Worm (Caenorhabditis elegans) whole organism, early embryonic: ENCODE results near the gene fbxb-76.

Experiments
- B0310.2 ChIP-seq: sonication (generic microtip); optimal IDR thresholded peaks from 2 replicates; lab custom pipeline; 2016; ENCODE audit warnings: mild to moderate bottlenecking, missing genetic modification characterization, missing compliant biosample characterization
- F13C5.2 ChIP-seq: sonication (generic microtip); optimal IDR thresholded peaks from 2 replicates; lab custom pipeline; 2017; ENCODE audit warnings: mild to moderate bottlenecking, missing genetic modification characterization, inconsistent platforms, missing compliant biosample characterization
- aly-1 ChIP-seq: sonication (generic microtip); optimal IDR thresholded peaks from 2 replicates; lab custom pipeline; 2016; ENCODE audit warnings: missing genetic modification characterization, missing compliant biosample characterization
- ama-1 ChIP-seq: fragments of 150-350 bp; optimal IDR thresholded peaks from 2 replicates; lab custom pipeline; 2014
- ceh-13 ChIP-seq: fragments of 200-800 bp; sonication (Bioruptor generic); optimal IDR thresholded peaks from 2 replicates; lab custom pipeline; 2018; ENCODE audit warnings: mild to moderate bottlenecking, missing genetic modification characterization, missing compliant biosample characterization
- ceh-36 ChIP-seq: sonication (generic microtip); optimal IDR thresholded peaks from 2 replicates; lab custom pipeline; 2016; ENCODE audit warnings: missing genetic modification characterization, inconsistent platforms, missing compliant biosample characterization
- ets-7 ChIP-seq: sonication (generic microtip); optimal IDR thresholded peaks from 2 replicates; lab custom pipeline; 2016; ENCODE audit warnings: missing genotype, missing genetic modification characterization, missing compliant biosample characterization
- flt-1 ChIP-seq: fragments of 200-800 bp; sonication (Bioruptor generic); IDR thresholded peaks from 2 replicates; pipeline ENCODE4 v1.3.6; 2022; ENCODE audit warnings: missing genetic modification characterization, missing compliant biosample characterization
- hmbx-1 ChIP-seq: sonication (generic microtip); optimal IDR thresholded peaks from 2 replicates; lab custom pipeline; 2016; ENCODE audit warnings: mild to moderate bottlenecking, missing genetic modification characterization, missing compliant biosample characterization
- hmg-4 ChIP-seq: fragments of 200-800 bp; sonication (Bioruptor generic); optimal IDR thresholded peaks from 2 replicates; lab custom pipeline; 2018; ENCODE audit warnings: mild to moderate bottlenecking, missing genetic modification characterization, missing compliant biosample characterization
- hnd-1 ChIP-seq: sonication (generic microtip); optimal IDR thresholded peaks from 2 replicates; lab custom pipeline; 2016; ENCODE audit warnings: missing genetic modification characterization, missing compliant biosample characterization
- pes-1 ChIP-seq: fragments of 200-800 bp; sonication (Bioruptor generic); IDR thresholded peaks from 2 replicates; pipeline ENCODE4 v1.3.6; 2022; ENCODE audit warnings: missing genetic modification reagents, missing genetic modification characterization, missing compliant biosample characterization
- scrt-1 ChIP-seq: fragments of 200-800 bp; sonication (Bioruptor generic); IDR thresholded peaks from 2 replicates; pipeline ENCODE4 v1.3.6; 2022; ENCODE audit warnings: missing genetic modification characterization, missing compliant biosample characterization
- sea-1 ChIP-seq: fragments of 200-800 bp; sonication (Bioruptor generic); conservative IDR thresholded peaks from 2 replicates; pipeline ENCODE4 v1.3.6; 2022; ENCODE audit warnings: missing genetic modification characterization, missing compliant biosample characterization
- tbx-11 ChIP-seq: fragments of 200-800 bp; sonication (Bioruptor generic); IDR thresholded peaks from 2 replicates; pipeline ENCODE4 v1.3.6; 2022; ENCODE audit warnings: missing genetic modification characterization, missing compliant biosample characterization
- tbx-37 ChIP-seq: fragments of 200-800 bp; sonication (Bioruptor generic); conservative IDR thresholded peaks from 2 replicates; pipeline ENCODE4 v1.3.6; 2022; ENCODE audit warnings: missing genetic modification reagents, missing genetic modification characterization, missing compliant biosample characterization
- tra-4 ChIP-seq: sonication (generic microtip); optimal IDR thresholded peaks from 2 replicates; lab custom pipeline; 2017; ENCODE audit warnings: missing genetic modification characterization, missing compliant biosample characterization

The fbxb-76 gene

ce11 chrIV:11377439-11377838 lies 1.7 kb downstream of the fbxb-76 start:
- TF ChIP-seq flt-1 (GFP tag; lab: Robert Waterston, UW) (no peak), ceh-13 (GFP tag; lab: Kevin White, UChicago) (no peak), ets-7 (no peak)

- TF ChIP-seq ceh-36 (tag; lab: Kevin White, UChicago), result no peak
- no peak for TF ChIP-seq tbx-37 (GFP tag; lab: Robert Waterston, UW)
- no peak for TF ChIP-seq hmbx-1
- TF ChIP-seq tbx-11, result no peak
- no peak for TF ChIP-seq ama-1 (lab: Kevin White, UChicago)
These were observed 3.4 kb downstream of the fbxb-76 start for ce11 chrIV:11375713-11376112.

ce11 chrIV:11372366-11372997 lies 6.7 kb downstream of the fbxb-76 start, which contains the start of gene cbd-1:
Gene cbd-1, plus strand, starts transcription at chrIV:11372991.
- TF ChIP-seq scrt-1 (no peak), ama-1 (lab: Kevin White, UChicago) (no peak), flt-1 (GFP tag; lab: Robert Waterston, UW) (no peak), sea-1 (GFP tag; lab: Robert Waterston, UW) (no peak), hnd-1 (tag; lab: Kevin White, UChicago) (no peak), ets-7 (no peak), tbx-11 (no peak), hmbx-1 (no peak), pes-1 (GFP tag; lab: Robert Waterston, UW) (no peak), B0310.2 (tag; lab: Kevin White, UChicago) (no peak)

- TF ChIP-seq aly-1 (tag; lab: Kevin White, UChicago) (no peak), hmg-4 (GFP tag; lab: Kevin White, UChicago) (no peak), scrt-1 (no peak), B0310.2 (tag; lab: Kevin White, UChicago) (no peak), ets-7 (no peak), sea-1 (GFP tag; lab: Robert Waterston, UW) (no peak), ceh-13 (GFP tag; lab: Kevin White, UChicago) (no peak), hnd-1 (tag; lab: Kevin White, UChicago) (no peak), tbx-37 (GFP tag; lab: Robert Waterston, UW) (no peak), pes-1 (GFP tag; lab: Robert Waterston, UW) (no peak), ama-1 (lab: Kevin White, UChicago) (no peak), tra-4 (no peak)
These were observed 7.5 kb downstream of the fbxb-76 start, which contains the start of gene sec-31 for ce11 chrIV:11371645-11372044. Gene sec-31, minus strand, starts transcription at chrIV:11371792.

ce11 chrIV:11363806-11364562 lies 15.2 kb downstream of the fbxb-76 start:
- TF ChIP-seq ama-1 (lab: Kevin White, UChicago) (no peak), ceh-13 (GFP tag; lab: Kevin White, UChicago) (no peak), aly-1 (tag; lab: Kevin White, UChicago) (no peak), F13C5.2 (tag; lab: Kevin White, UChicago) (no peak), B0310.2 (tag; lab: Kevin White, UChicago) (no peak), sea-1 (GFP tag; lab: Robert Waterston, UW) (no peak), hnd-1 (tag; lab: Kevin White, UChicago) (no peak), hmbx-1 (no peak), tbx-37 (GFP tag; lab: Robert Waterston, UW) (no peak), ceh-36 (tag; lab: Kevin White, UChicago) (no peak), ets-7 (no peak), hmg-4 (GFP tag; lab: Kevin White, UChicago) (no peak), tbx-11 (no peak), flt-1 (GFP tag; lab: Robert Waterston, UW) (no peak), scrt-1 (no peak), tra-4 (no peak), pes-1 (GFP tag; lab: Robert Waterston, UW) (no peak)

ce11 chrIV:11361409-11361808 lies 17.7 kb downstream of the fbxb-76 start, which contains the start of gene T01G1.4:
Gene T01G1.4, minus strand, starts transcription at chrIV:11361509.
- no peak for TF ChIP-seq ama-1 (lab: Kevin White, UChicago)
- TF ChIP-seq hnd-1 (tag; lab: Kevin White, UChicago), result no peak
- TF ChIP-seq hmg-4 (GFP tag; lab: Kevin White, UChicago), result no peak
- no peak for TF ChIP-seq tra-4
- TF ChIP-seq ceh-36 (tag; lab: Kevin White, UChicago), result no peak
- no peak for TF ChIP-seq B0310.2 (tag; lab: Kevin White, UChicago)
- TF ChIP-seq flt-1 (GFP tag; lab: Robert Waterston, UW), result no peak
- TF ChIP-seq hmbx-1, result no peak
- TF ChIP-seq pes-1 (GFP tag; lab: Robert Waterston, UW), result no peak
- no peak for TF ChIP-seq aly-1 (tag; lab: Kevin White, UChicago)
- no peak for TF ChIP-seq scrt-1
- TF ChIP-seq ceh-13 (GFP tag; lab: Kevin White, UChicago), result no peak
- no peak for TF ChIP-seq F13C5.2 (tag; lab: Kevin White, UChicago)
- no peak for TF ChIP-seq tbx-37 (GFP tag; lab: Robert Waterston, UW)
- TF ChIP-seq ets-7, result no peak
- TF ChIP-seq tbx-11, result no peak
- TF ChIP-seq sea-1 (GFP tag; lab: Robert Waterston, UW), result no peak

ce11 chrIV:11359769-11360168 lies 19.4 kb downstream of the fbxb-76 start, which contains the start of gene klp-12:
Gene klp-12, minus strand, starts transcription at chrIV:11359869.
- no peak for TF ChIP-seq flt-1 (GFP tag; lab: Robert Waterston, UW)
- no peak for TF ChIP-seq scrt-1
